5 fruit fly cellular contexts compared by ENCODE assay signal in the genomic region with DNA sequence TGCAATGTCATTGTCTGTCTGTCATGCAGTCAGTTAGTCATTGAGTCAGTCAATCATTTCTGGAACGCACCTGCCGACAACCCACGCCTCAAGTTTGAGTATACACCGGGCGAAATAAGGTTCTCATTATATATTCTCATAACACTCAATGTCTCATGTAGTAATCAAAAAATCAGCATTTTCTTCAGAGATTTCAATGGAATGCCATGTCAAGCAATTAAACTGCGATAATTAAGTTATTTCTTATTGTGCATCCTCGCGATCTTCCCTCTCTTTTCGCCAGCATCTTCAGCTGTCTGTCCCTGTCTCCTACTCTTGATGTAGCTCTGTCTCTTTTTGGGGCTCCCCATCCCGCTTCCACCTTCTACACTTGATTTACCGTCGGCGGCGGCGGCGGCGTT.
TF ChIP-seq lines count a peak whose summit lies in the region.

No protein-coding gene starts in this region.

TF ChIP-seq in whole organism, adult, 20 proteins besides CTCF, POLR2A, EP300 and RAD21 (continued from another document):
- TF ChIP-seq CG1620 (GFP tag; optimal IDR thresholded peaks at IDR 0.05; lab: Kevin White, UChicago) (no peak), pad (GFP tag; optimal IDR thresholded peaks at IDR 0.05; lab: Kevin White, UChicago) (no peak)

TF ChIP-seq in whole organism, embryonic, 481 proteins besides CTCF, POLR2A, EP300 and RAD21 (continued from another document and continues in another):
- TF ChIP-seq crc (GFP tag; optimal IDR thresholded peaks at IDR 0.05; lab: Kevin White, UChicago) (no peak), gfzf (GFP tag; optimal IDR thresholded peaks at IDR 0.05; lab: Kevin White, UChicago) (no peak), otp (GFP tag; IDR thresholded peaks at IDR 0.05; lab: Robert Waterston, UW) (0 out of 3 replicates have a peak, but pooled peaks have one; percentile 12), pros (GFP tag; optimal IDR thresholded peaks at IDR 0.05; lab: Kevin White, UChicago) (no peak), CG1603 (tag; optimal IDR thresholded peaks at IDR 0.05; lab: Kevin White, UChicago) (peak; percentile 30), CG13123 (GFP tag; optimal IDR thresholded peaks at IDR 0.05; lab: Kevin White, UChicago) (no peak), lab (GFP tag; optimal IDR thresholded peaks at IDR 0.05; lab: Kevin White, UChicago) (no peak), pb (GFP tag; optimal IDR thresholded peaks at IDR 0.05; lab: Kevin White, UChicago) (no peak), h (optimal IDR thresholded peaks at IDR 0.05; lab: Kevin White, UChicago) (no peak), CG12219 (GFP tag; optimal IDR thresholded peaks at IDR 0.05; lab: Kevin White, UChicago) (no peak), CG10462 (GFP tag; optimal IDR thresholded peaks at IDR 0.05; lab: Kevin White, UChicago) (no peak), ci (GFP tag; IDR thresholded peaks at IDR 0.05; lab: Robert Waterston, UW) (no peak), fu2 (GFP tag; optimal IDR thresholded peaks at IDR 0.05; lab: Kevin White, UChicago) (no peak), CG2202 (tag; optimal IDR thresholded peaks at IDR 0.05; lab: Kevin White, UChicago) (no peak), ash1 (GFP tag; optimal IDR thresholded peaks at IDR 0.05; lab: Kevin White, UChicago) (no peak), CG4617 (GFP tag; optimal IDR thresholded peaks at IDR 0.05; lab: Kevin White, UChicago; ENCODE audit: borderline replicate concordance) (no peak), sens (GFP tag; lab: Kevin White, UChicago) (peak; percentile 37), CG8359 (GFP tag; optimal IDR thresholded peaks at IDR 0.05; lab: Kevin White, UChicago; ENCODE audit: borderline replicate concordance) (no peak), CoRest (tag; optimal IDR thresholded peaks at IDR 0.05; lab: Kevin White, UChicago) (no peak), exex (tag; optimal IDR thresholded peaks at IDR 0.05; lab: Kevin White, UChicago) (no peak), slp2 (GFP tag; optimal IDR thresholded peaks at IDR 0.05; lab: Kevin White, UChicago) (no peak), lov (optimal IDR thresholded peaks at IDR 0.05; lab: Kevin White, UChicago) (no peak), lov (GFP tag; IDR thresholded peaks at IDR 0.05; lab: Robert Waterston, UW) (0 out of 3 replicates have a peak, but pooled peaks have one; percentile 57), HLHmδ (GFP tag; optimal IDR thresholded peaks at IDR 0.05; lab: Kevin White, UChicago) (no peak), lbe (GFP tag; optimal IDR thresholded peaks at IDR 0.05; lab: Kevin White, UChicago) (peak; percentile 32), esg (GFP tag; conservative IDR thresholded peaks at IDR 0.05; lab: Robert Waterston, UW) (0 out of 2 replicates have a peak, but pooled peaks have one; percentile 12), ham (GFP tag; IDR thresholded peaks at IDR 0.05; lab: Robert Waterston, UW) (no peak), amos (GFP tag; IDR thresholded peaks at IDR 0.05; lab: Robert Waterston, UW; ENCODE audit: partially characterized antibody) (no peak), az2 (GFP tag; optimal IDR thresholded peaks at IDR 0.05; lab: Kevin White, UChicago) (no peak), Antp (GFP tag; optimal IDR thresholded peaks at IDR 0.05; lab: Kevin White, UChicago) (no peak), Nf-YA (GFP tag; IDR thresholded peaks at IDR 0.05; lab: Robert Waterston, UW) (no peak), Gsc (GFP tag; IDR thresholded peaks at IDR 0.05; lab: Robert Waterston, UW) (no peak)

TF ChIP-seq in whole organism, prepupa, 60 proteins besides CTCF, POLR2A, EP300 and RAD21 (continued from another document and continues in another):
- TF ChIP-seq Met (GFP tag; optimal IDR thresholded peaks at IDR 0.05; lab: Kevin White, UChicago), result peak; percentile 76
- peak; percentile 60 for TF ChIP-seq CG32006 (GFP tag; optimal IDR thresholded peaks at IDR 0.05; lab: Kevin White, UChicago)
- peak; percentile 92 for TF ChIP-seq Eip78C (GFP tag; lab: Kevin White, UChicago)
- TF ChIP-seq CG16779 (tag; optimal IDR thresholded peaks at IDR 0.05; lab: Kevin White, UChicago), result no peak
- TF ChIP-seq CG11762 (GFP tag; optimal IDR thresholded peaks at IDR 0.05; lab: Kevin White, UChicago; ENCODE audit: insufficient read depth), result peak; percentile 71
- TF ChIP-seq Lpt (GFP tag; optimal IDR thresholded peaks at IDR 0.05; lab: Kevin White, UChicago), result peak; percentile 3
- TF ChIP-seq CG34406 (GFP tag; optimal IDR thresholded peaks at IDR 0.05; lab: Kevin White, UChicago), result peak; percentile 75
- peak; percentile 0 to 48 for TF ChIP-seq salr (GFP tag; optimal IDR thresholded peaks at IDR 0.05; lab: Kevin White, UChicago)
- TF ChIP-seq vri (GFP tag; optimal IDR thresholded peaks at IDR 0.05; lab: Kevin White, UChicago), result peak; percentile 53
- TF ChIP-seq cyc (GFP tag; optimal IDR thresholded peaks at IDR 0.05; lab: Kevin White, UChicago), result peak; percentile 84
- peak; percentile 81 for TF ChIP-seq pdm3 (GFP tag; optimal IDR thresholded peaks at IDR 0.05; lab: Kevin White, UChicago)
- peak; percentile 79 for TF ChIP-seq CG6163 (GFP tag; IDR thresholded peaks at IDR 0.05; lab: Robert Waterston, UW)
- peak; percentile 70 for TF ChIP-seq Sox15 (GFP tag; optimal IDR thresholded peaks at IDR 0.05; lab: Kevin White, UChicago)
- peak; percentile 74 for TF ChIP-seq Sox102F (GFP tag; optimal IDR thresholded peaks at IDR 0.05; lab: Kevin White, UChicago)
- TF ChIP-seq dac (GFP tag; optimal IDR thresholded peaks at IDR 0.05; lab: Kevin White, UChicago), result no peak
- peak; percentile 77 for TF ChIP-seq achi (GFP tag; optimal IDR thresholded peaks at IDR 0.05; lab: Kevin White, UChicago)
- TF ChIP-seq topi (GFP tag; optimal IDR thresholded peaks at IDR 0.05; lab: Kevin White, UChicago), result peak; percentile 74
- TF ChIP-seq Sox14 (GFP tag; optimal IDR thresholded peaks at IDR 0.05; lab: Kevin White, UChicago), result peak; percentile 74
- peak; percentile 75 for TF ChIP-seq CG11902 (GFP tag; optimal IDR thresholded peaks at IDR 0.05; lab: Kevin White, UChicago)
- peak; percentile 36 for TF ChIP-seq CG6854 (GFP tag; optimal IDR thresholded peaks at IDR 0.05; lab: Kevin White, UChicago)
- peak; percentile 79 for TF ChIP-seq CG31627 (GFP tag; optimal IDR thresholded peaks at IDR 0.05; lab: Kevin White, UChicago)
- TF ChIP-seq CG7368 (GFP tag; optimal IDR thresholded peaks at IDR 0.05; lab: Kevin White, UChicago), result peak; percentile 77
- no peak for TF ChIP-seq fkh (GFP tag; optimal IDR thresholded peaks at IDR 0.05; lab: Kevin White, UChicago)
- peak; percentile 76 for TF ChIP-seq CG10631 (GFP tag; optimal IDR thresholded peaks at IDR 0.05; lab: Kevin White, UChicago)
- TF ChIP-seq net (GFP tag; optimal IDR thresholded peaks at IDR 0.05; lab: Kevin White, UChicago), result peak; percentile 77
- TF ChIP-seq CG8119 (GFP tag; IDR thresholded peaks at IDR 0.05; lab: Robert Waterston, UW), result no peak
- peak; percentile 1 for TF ChIP-seq CG9139 (GFP tag; optimal IDR thresholded peaks at IDR 0.05; lab: Kevin White, UChicago)
- peak; percentile 93 for TF ChIP-seq svp (GFP tag; lab: Kevin White, UChicago)
- TF ChIP-seq CG15336 (GFP tag; IDR thresholded peaks at IDR 0.05; lab: Robert Waterston, UW), result peak; percentile 51
- peak; percentile 67 for TF ChIP-seq eg (GFP tag; IDR thresholded peaks at IDR 0.05; lab: Robert Waterston, UW)
- TF ChIP-seq Hr38 (GFP tag; optimal IDR thresholded peaks at IDR 0.05; lab: Kevin White, UChicago), result no peak
- peak; percentile 84 for TF ChIP-seq CG3919 (GFP tag; optimal IDR thresholded peaks at IDR 0.05; lab: Kevin White, UChicago)
- TF ChIP-seq CG8632 (GFP tag; optimal IDR thresholded peaks at IDR 0.05; lab: Kevin White, UChicago), result peak; percentile 77

TF ChIP-seq in whole organism, pupa, 21 proteins besides CTCF, POLR2A, EP300 and RAD21 (continued from another document):
- peak; percentile 39; the same call in 1 of the 3 replicates for TF ChIP-seq fd96Ca (GFP tag; IDR thresholded peaks at IDR 0.05; lab: Robert Waterston, UW)
- TF ChIP-seq D1 (tag; optimal IDR thresholded peaks at IDR 0.05; lab: Kevin White, UChicago), result no peak
- peak; percentile 50 for TF ChIP-seq CG14655 (GFP tag; optimal IDR thresholded peaks at IDR 0.05; lab: Kevin White, UChicago)
TF ChIP-seq in whole organism, pupa: peak in this region for 17.

TF ChIP-seq in whole organism, wandering third instar larva, 38 proteins besides CTCF, POLR2A, EP300 and RAD21 (continued from another document):
- no peak for TF ChIP-seq Abd-B (GFP tag; optimal IDR thresholded peaks at IDR 0.05; lab: Kevin White, UChicago)
- TF ChIP-seq psq (GFP tag; optimal IDR thresholded peaks at IDR 0.05; lab: Kevin White, UChicago), result peak; percentile 61
- TF ChIP-seq CrebA (GFP tag; optimal IDR thresholded peaks at IDR 0.05; lab: Kevin White, UChicago; ENCODE audit: borderline replicate concordance), result no peak
- TF ChIP-seq sv (GFP tag; optimal IDR thresholded peaks at IDR 0.05; lab: Kevin White, UChicago), result no peak
- TF ChIP-seq CG9705 (GFP tag; optimal IDR thresholded peaks at IDR 0.05; lab: Kevin White, UChicago), result no peak
- TF ChIP-seq h (GFP tag; optimal IDR thresholded peaks at IDR 0.05; lab: Kevin White, UChicago), result peak; percentile 74
- TF ChIP-seq Jra (GFP tag; optimal IDR thresholded peaks at IDR 0.05; lab: Kevin White, UChicago), result no peak
- peak; percentile 56 for TF ChIP-seq HLH106 (tag; optimal IDR thresholded peaks at IDR 0.05; lab: Kevin White, UChicago)
- peak; percentile 71 for TF ChIP-seq ey (GFP tag; optimal IDR thresholded peaks at IDR 0.05; lab: Kevin White, UChicago)
- TF ChIP-seq brk (GFP tag; optimal IDR thresholded peaks at IDR 0.05; lab: Kevin White, UChicago), result no peak
- no peak for TF ChIP-seq Dif (GFP tag; optimal IDR thresholded peaks at IDR 0.05; lab: Kevin White, UChicago; ENCODE audit: partially characterized antibody)
- peak; percentile 74 for TF ChIP-seq rgr (GFP tag; optimal IDR thresholded peaks at IDR 0.05; lab: Kevin White, UChicago)
- TF ChIP-seq dl (GFP tag; optimal IDR thresholded peaks at IDR 0.05; lab: Kevin White, UChicago; ENCODE audit: insufficient read depth in 1 of 2, partially characterized antibody in 2 of 2), result no peak
- TF ChIP-seq Mio (GFP tag; optimal IDR thresholded peaks at IDR 0.05; lab: Kevin White, UChicago), result no peak
- TF ChIP-seq lola (GFP tag; optimal IDR thresholded peaks at IDR 0.05; lab: Kevin White, UChicago), result no peak
- TF ChIP-seq jim (GFP tag; optimal IDR thresholded peaks at IDR 0.05; lab: Kevin White, UChicago), result no peak
- no peak for TF ChIP-seq tai (GFP tag; optimal IDR thresholded peaks at IDR 0.05; lab: Kevin White, UChicago)
TF ChIP-seq in whole organism, wandering third instar larva: peak in this region for 14.
